Fruit fly (Drosophila melanogaster) whole organism, embryonic: ENCODE data around the gene CG6005.
A peak's percentile ranks its signal among the peaks of the same experiment; 100 is the strongest.

Experiments used
- Atf3 ChIP-seq: fragments of 200-800 bp; sonication (Bioruptor generic); optimal IDR thresholded peaks from 3 replicates; lab custom pipeline; 2016; ENCODE audit warnings: missing biosample characterization, missing genetic modification characterization
- CG10654 ChIP-seq: fragments of 200-800 bp; sonication (Bioruptor generic); optimal IDR thresholded peaks from 2 replicates; lab custom pipeline; 2016; ENCODE audit warnings: missing biosample characterization, missing genetic modification characterization
- CG11456 ChIP-seq: fragments of 200-800 bp; sonication (Bioruptor generic); IDR thresholded peaks from 3 replicates; pipeline ENCODE4 v1.3.6; 2022; ENCODE audit warnings: missing biosample characterization, missing genetic modification characterization
- CG11560 ChIP-seq: fragments of 200-800 bp; sonication (Bioruptor generic); IDR thresholded peaks from 3 replicates; pipeline ENCODE4 v1.3.6; 2022; ENCODE audit warnings: missing biosample characterization, missing genetic modification characterization
- CG12236 ChIP-seq: fragments of 200-800 bp; sonication (Bioruptor generic); optimal IDR thresholded peaks from 2 replicates; lab custom pipeline; 2016; ENCODE audit warnings: missing biosample characterization, missing genetic modification characterization
- CG12769 ChIP-seq: fragments of 200-800 bp; sonication (Bioruptor generic); optimal IDR thresholded peaks from 2 replicates; lab custom pipeline; 2019; ENCODE audit warnings: missing biosample characterization, mild to moderate bottlenecking, missing genetic modification characterization, moderate library complexity
- CG12942 ChIP-seq: fragments of 200-800 bp; sonication (Bioruptor generic); optimal IDR thresholded peaks from 3 replicates; lab custom pipeline; 2016; ENCODE audit warnings: missing biosample characterization, missing genetic modification characterization
- CG14014 ChIP-seq: fragments of 200-800 bp; sonication (Bioruptor generic); IDR thresholded peaks from 2 replicates; pipeline ENCODE4 v1.3.6; 2022; ENCODE audit warnings: missing biosample characterization, missing genetic modification characterization
- CG15514 ChIP-seq: fragments of 200-800 bp; sonication (Bioruptor generic); optimal IDR thresholded peaks from 3 replicates; lab custom pipeline; 2017; ENCODE audit warnings: missing biosample characterization, missing genetic modification characterization, mild to moderate bottlenecking, moderate library complexity, missing genetic modification reagents
- CG15601 ChIP-seq: fragments of 200-800 bp; sonication (Bioruptor generic); optimal IDR thresholded peaks from 3 replicates; lab custom pipeline; 2019; ENCODE audit warnings: missing biosample characterization, mild to moderate bottlenecking, missing genetic modification characterization, moderate library complexity
- CG16815 ChIP-seq: fragments of 200-800 bp; sonication (Bioruptor generic); optimal IDR thresholded peaks from 3 replicates; lab custom pipeline; 2017; ENCODE audit warnings: missing biosample characterization, mild to moderate bottlenecking, missing genetic modification characterization
- CG18262 ChIP-seq: fragments of 200-800 bp; optimal IDR thresholded peaks from 3 replicates; lab custom pipeline; 2019; ENCODE audit warnings: missing biosample characterization, mild to moderate bottlenecking, missing genetic modification characterization, moderate library complexity
- CG1832 ChIP-seq: fragments of 200-800 bp; sonication (Bioruptor generic); optimal IDR thresholded peaks from 2 replicates; lab custom pipeline; 2017; ENCODE audit warnings: missing biosample characterization, mild to moderate bottlenecking, missing genetic modification characterization, inconsistent platforms
- CG18476 ChIP-seq: fragments of 200-800 bp; sonication (Bioruptor generic); optimal IDR thresholded peaks from 2 replicates; lab custom pipeline; 2016; ENCODE audit warnings: missing biosample characterization, mild to moderate bottlenecking, missing genetic modification characterization
- CG31224 ChIP-seq: fragments of 200-800 bp; sonication (Bioruptor generic); IDR thresholded peaks from 2 replicates; pipeline ENCODE4 v1.3.6; 2022; ENCODE audit warnings: missing biosample characterization, missing genetic modification characterization
- CG34422 ChIP-seq: fragments of 200-800 bp; sonication (Bioruptor generic); IDR thresholded peaks from 3 replicates; pipeline ENCODE4 v1.3.6; 2022; ENCODE audit warnings: missing biosample characterization, missing genetic modification characterization
- CG5245 ChIP-seq: fragments of 200-800 bp; sonication (Bioruptor generic); optimal IDR thresholded peaks from 3 replicates; lab custom pipeline; 2016; ENCODE audit warnings: missing biosample characterization, missing genetic modification characterization
- CG5953 ChIP-seq: fragments of 200-800 bp; sonication (Bioruptor generic); IDR thresholded peaks from 2 replicates; pipeline ENCODE4 v1.3.6; 2022; ENCODE audit warnings: missing biosample characterization, missing genetic modification characterization
- CG6854 ChIP-seq: fragments of 200-800 bp; sonication (Bioruptor generic); optimal IDR thresholded peaks from 3 replicates; lab custom pipeline; 2017; ENCODE audit warnings: missing biosample characterization, mild to moderate bottlenecking, missing genetic modification characterization
- CG7556 ChIP-seq: fragments of 200-800 bp; sonication (Bioruptor generic); optimal IDR thresholded peaks from 2 replicates; lab custom pipeline; 2017; ENCODE audit warnings: missing biosample characterization, mild to moderate bottlenecking, missing genetic modification characterization
- CG8290 ChIP-seq, 3 experiments: fragments of 200-800 bp; sonication (Bioruptor generic); optimal IDR thresholded peaks; 2 replicates each; lab custom pipeline; 2016 to 2019; ENCODE audit warnings: missing biosample characterization in 3 of 3, missing genetic modification characterization in 3 of 3, mild to moderate bottlenecking in 2 of 3, moderate library complexity in 1 of 3
- CG8765 ChIP-seq: fragments of 200-800 bp; sonication (Bioruptor generic); IDR thresholded peaks from 2 replicates; pipeline ENCODE4 v1.3.6; 2022; ENCODE audit warnings: missing biosample characterization, missing genetic modification characterization
- CG8944 ChIP-seq: fragments of 200-800 bp; sonication (Bioruptor generic); optimal IDR thresholded peaks from 3 replicates; lab custom pipeline; 2016; ENCODE audit warnings: missing biosample characterization, missing genetic modification characterization
- CTCF ChIP-seq: fragments of 200-800 bp; sonication (Bioruptor generic); optimal IDR thresholded peaks from 2 replicates; lab custom pipeline; 2017; ENCODE audit warnings: missing biosample characterization, mild to moderate bottlenecking, missing genetic modification characterization, moderate library complexity
- Dip3 ChIP-seq: fragments of 200-800 bp; sonication (Bioruptor generic); optimal IDR thresholded peaks from 3 replicates; lab custom pipeline; 2016; ENCODE audit warnings: missing biosample characterization, missing genetic modification characterization
- Ets65A ChIP-seq: fragments of 200-800 bp; sonication (Bioruptor generic); peaks from one replicate; lab custom pipeline; 2016; ENCODE audit warnings: missing biosample characterization, missing genetic modification characterization
- Gsc ChIP-seq: fragments of 200-800 bp; sonication (Bioruptor generic); IDR thresholded peaks from 2 replicates; pipeline ENCODE4 v1.3.6; 2022; ENCODE audit warnings: missing biosample characterization, missing genetic modification characterization
- Gug ChIP-seq: fragments of 200-800 bp; sonication (Bioruptor generic); IDR thresholded peaks from 4 replicates; pipeline ENCODE4 v1.3.6; 2022; ENCODE audit warnings: missing biosample characterization, missing genetic modification characterization
- Usf ChIP-seq: fragments of 200-800 bp; sonication (Bioruptor generic); optimal IDR thresholded peaks from 2 replicates; lab custom pipeline; 2017; ENCODE audit warnings: missing genotype, missing biosample characterization, missing genetic modification characterization
- YL-1 ChIP-seq: fragments of 200-800 bp; sonication (Bioruptor generic); optimal IDR thresholded peaks from 3 replicates; lab custom pipeline; 2017; ENCODE audit warnings: missing biosample characterization, mild to moderate bottlenecking, missing genetic modification characterization
- bab2 ChIP-seq: fragments of 200-800 bp; sonication (Bioruptor generic); optimal IDR thresholded peaks from 2 replicates; lab custom pipeline; 2016; ENCODE audit warnings: missing biosample characterization, missing genetic modification characterization
- btn ChIP-seq: fragments of 200-800 bp; sonication (Bioruptor generic); optimal IDR thresholded peaks from 2 replicates; lab custom pipeline; 2016; ENCODE audit warnings: missing biosample characterization, missing genetic modification characterization
- ems ChIP-seq: fragments of 200-800 bp; sonication (Bioruptor generic); optimal IDR thresholded peaks from 3 replicates; lab custom pipeline; 2016; ENCODE audit warnings: missing biosample characterization, missing genetic modification characterization
- ewg ChIP-seq: fragments of 200-800 bp; sonication (Bioruptor generic); optimal IDR thresholded peaks from 3 replicates; lab custom pipeline; 2017; ENCODE audit warnings: mild to moderate bottlenecking, missing biosample characterization, missing genetic modification reagents, missing genetic modification characterization
- gcm2 ChIP-seq: fragments of 200-800 bp; sonication (Bioruptor generic); optimal IDR thresholded peaks from 2 replicates; lab custom pipeline; 2016; ENCODE audit warnings: missing biosample characterization, missing genetic modification characterization
- ind ChIP-seq: fragments of 200-800 bp; sonication (Bioruptor generic); optimal IDR thresholded peaks from 3 replicates; lab custom pipeline; 2016; ENCODE audit warnings: missing biosample characterization, missing genetic modification characterization
- ken ChIP-seq: fragments of 200-800 bp; sonication (Bioruptor generic); IDR thresholded peaks from 3 replicates; pipeline ENCODE4 v1.3.6; 2022; ENCODE audit warnings: missing biosample characterization, missing genetic modification characterization
- lbe ChIP-seq: fragments of 200-800 bp; sonication (Bioruptor generic); optimal IDR thresholded peaks from 2 replicates; lab custom pipeline; 2016; ENCODE audit warnings: missing biosample characterization, mild to moderate bottlenecking, missing genetic modification characterization
- lilli ChIP-seq: fragments of 200-800 bp; sonication (Bioruptor generic); optimal IDR thresholded peaks from 3 replicates; lab custom pipeline; 2016; ENCODE audit warnings: missing biosample characterization, missing genetic modification characterization
- mam ChIP-seq: fragments of 200-800 bp; sonication (Bioruptor generic); optimal IDR thresholded peaks from 3 replicates; lab custom pipeline; 2016; ENCODE audit warnings: missing biosample characterization, missing genetic modification characterization
- onecut ChIP-seq: fragments of 200-800 bp; sonication (Bioruptor generic); IDR thresholded peaks from 2 replicates; pipeline ENCODE4 v1.3.6; 2022; ENCODE audit warnings: missing biosample characterization, missing genetic modification characterization
- org-1 ChIP-seq: fragments of 200-800 bp; sonication (Bioruptor generic); optimal IDR thresholded peaks from 2 replicates; lab custom pipeline; 2017; ENCODE audit warnings: missing biosample characterization, missing genetic modification characterization
- otp ChIP-seq: fragments of 200-800 bp; sonication (Bioruptor generic); IDR thresholded peaks from 3 replicates; pipeline ENCODE4, ENCODE4 v1.3.6; 2022; ENCODE audit warnings: missing biosample characterization, missing genetic modification characterization
- prd ChIP-seq, 3 experiments: fragments of >200 bp in 2 of 3; fragments of 200-800 bp in 1 of 3; sonication (Bioruptor generic) in 1 of 3; optimal IDR thresholded peaks in 2 of 3; IDR thresholded peaks in 1 of 3; 2 replicates in 2 of 3; 3 replicates in 1 of 3; pipeline versions ENCODE4 v1.3.6 to Lab custom; 2017 to 2022; ENCODE audit warnings: missing biosample characterization in 1 of 3, missing genetic modification characterization in 1 of 3
- pros ChIP-seq: fragments of 200-800 bp; sonication (Bioruptor generic); optimal IDR thresholded peaks from 3 replicates; lab custom pipeline; 2019; ENCODE audit warnings: missing biosample characterization, mild to moderate bottlenecking, missing genetic modification characterization, moderate library complexity
- sd ChIP-seq: fragments of 200-800 bp; sonication (Bioruptor generic); optimal IDR thresholded peaks from 3 replicates; lab custom pipeline; 2018; ENCODE audit warnings: missing biosample characterization, mild to moderate bottlenecking, missing genetic modification characterization, moderate library complexity
- sens ChIP-seq: fragments of 200-800 bp; sonication (Bioruptor generic); peaks from one replicate; lab custom pipeline; 2016; ENCODE audit warnings: missing biosample characterization, missing genetic modification characterization
- sr ChIP-seq: fragments of 200-800 bp; sonication (Bioruptor generic); IDR thresholded peaks from 3 replicates; pipeline ENCODE4 v1.3.6; 2022; ENCODE audit warnings: missing biosample characterization, missing genetic modification characterization
- ssp ChIP-seq: fragments of 200-800 bp; sonication (Bioruptor generic); IDR thresholded peaks from 2 replicates; pipeline ENCODE4 v1.3.6; 2022; ENCODE audit warnings: missing biosample characterization, missing genetic modification characterization
- stwl ChIP-seq: fragments of 200-800 bp; sonication (Bioruptor generic); optimal IDR thresholded peaks from 3 replicates; lab custom pipeline; 2018; ENCODE audit warnings: missing biosample characterization, mild to moderate bottlenecking, missing genetic modification characterization, moderate library complexity
- tin ChIP-seq: fragments of 200-800 bp; sonication (Bioruptor generic); optimal IDR thresholded peaks from 3 replicates; lab custom pipeline; 2016; ENCODE audit warnings: missing biosample characterization, missing genetic modification characterization
- vvl ChIP-seq: fragments of 200-800 bp; sonication (Bioruptor generic); IDR thresholded peaks from 2 replicates; pipeline ENCODE4 v1.3.6; 2022; ENCODE audit warnings: missing biosample characterization, missing genetic modification characterization

Gene CG6005

dm6 chr3R:18998370-18998769 is 25.5 kb downstream of the CG6005 start (continued):
- TF ChIP-seq Atf3 (GFP tag; lab: Kevin White, UChicago) (no peak), lbe (no peak), CG12942 (GFP tag; lab: Kevin White, UChicago) (no peak), btn (GFP tag; lab: Kevin White, UChicago) (no peak), CG7556 (no peak), ken (GFP tag; lab: Robert Waterston, UW) (no peak), ssp (GFP tag; lab: Robert Waterston, UW) (peak; percentile 15; the same call in 1 of the 2 replicates), sens (GFP tag; lab: Kevin White, UChicago) (peak; percentile 10), CG15601 (tag; lab: Kevin White, UChicago) (no peak), CG18262 (tag; lab: Kevin White, UChicago) (no peak), CG15514 (GFP tag; lab: Kevin White, UChicago) (no peak), sd (tag; lab: Kevin White, UChicago) (no peak), CG1832 (GFP tag; lab: Kevin White, UChicago) (no peak), Gug (0 out of 4 replicates have a peak, but pooled peaks have one; percentile 18), CG5953 (GFP tag; lab: Robert Waterston, UW) (no peak), CG5245 (no peak), Usf (no peak), CG12769 (tag; lab: Kevin White, UChicago) (no peak), CG18476 (GFP tag; lab: Kevin White, UChicago) (no peak), CG11560 (tag; lab: Robert Waterston, UW) (no peak), CG6854 (GFP tag; lab: Kevin White, UChicago) (no peak), gcm2 (GFP tag; lab: Kevin White, UChicago) (no peak), Gsc (GFP tag; lab: Robert Waterston, UW) (no peak), CG31224 (GFP tag; lab: Robert Waterston, UW) (no peak), CG34422 (GFP tag; lab: Robert Waterston, UW) (no peak), Dip3 (GFP tag; lab: Kevin White, UChicago) (no peak), CG14014 (GFP tag; lab: Robert Waterston, UW) (no peak), CG8290 (GFP tag; optimal IDR thresholded peaks at IDR 0.05; lab: Kevin White, UChicago) (no peak), CG8290 (tag; optimal IDR thresholded peaks at IDR 0.05; lab: Kevin White, UChicago) (peak in 1 of 2 experiments; percentile 46), CG8944 (GFP tag; lab: Kevin White, UChicago) (peak; percentile 1), CG11456 (0 out of 3 replicates have a peak, but pooled peaks have one; percentile 18), prd (optimal IDR thresholded peaks at IDR 0.05; lab: Kevin White, UChicago) (no peak), prd (GFP tag; IDR thresholded peaks at IDR 0.05; lab: Robert Waterston, UW) (peak; percentile 55; the same call in 1 of the 3 replicates), org-1 (GFP tag; lab: Kevin White, UChicago) (no peak), CG12236 (GFP tag; lab: Kevin White, UChicago) (no peak), CTCF (GFP tag; lab: Kevin White, UChicago) (no peak), ems (GFP tag; lab: Kevin White, UChicago) (peak; percentile 25), bab2 (GFP tag; lab: Kevin White, UChicago) (no peak), CG8765 (GFP tag; lab: Robert Waterston, UW) (0 out of 2 replicates have a peak, but pooled peaks have one; percentile 15), CG10654 (no peak), mam (GFP tag; lab: Kevin White, UChicago) (peak; percentile 30), ewg (GFP tag; lab: Kevin White, UChicago) (no peak), stwl (no peak), lilli (GFP tag; lab: Kevin White, UChicago) (no peak), pros (GFP tag; lab: Kevin White, UChicago) (no peak), onecut (GFP tag; lab: Robert Waterston, UW) (no peak), sr (GFP tag; lab: Robert Waterston, UW) (no peak), CG16815 (GFP tag; lab: Kevin White, UChicago) (no peak), vvl (GFP tag; lab: Robert Waterston, UW) (peak; percentile 7; the same call in 1 of the 2 replicates), ind (GFP tag; lab: Kevin White, UChicago) (peak; percentile 33), tin (GFP tag; lab: Kevin White, UChicago) (peak; percentile 8), otp (no peak), YL-1 (GFP tag; lab: Kevin White, UChicago) (no peak), Ets65A (peak; percentile 83)
